Fruit fly (Drosophila melanogaster) whole organism, wandering third instar larva: ENCODE data around the gene CG34256.

Source experiments
- Hr78 ChIP-seq: fragments of >200 bp; optimal IDR thresholded peaks from 2 replicates; lab custom pipeline; 2017; ENCODE audit warnings: missing biosample characterization, missing genetic modification characterization
- OdsH ChIP-seq: fragments of 200-800 bp; sonication (Bioruptor generic); optimal IDR thresholded peaks from 2 replicates; lab custom pipeline; 2016; ENCODE audit warnings: missing biosample characterization, mild to moderate bottlenecking, missing genetic modification characterization
- br ChIP-seq: fragments of 200-800 bp; sonication (Bioruptor generic); optimal IDR thresholded peaks from 2 replicates; lab custom pipeline; 2016; ENCODE audit warnings: missing biosample characterization, missing genetic modification characterization
- pan ChIP-seq: fragments of >200 bp; optimal IDR thresholded peaks from 2 replicates; lab custom pipeline; 2017
- psq ChIP-seq: fragments of 200-800 bp; sonication (Bioruptor generic); optimal IDR thresholded peaks from 3 replicates; lab custom pipeline; 2017; ENCODE audit warnings: missing biosample characterization, mild to moderate bottlenecking, missing genetic modification characterization, moderate library complexity
- usp ChIP-seq: fragments of >200 bp; optimal IDR thresholded peaks from 2 replicates; lab custom pipeline; 2017; ENCODE audit warnings: missing biosample characterization, missing genetic modification characterization
- woc ChIP-seq: sonication (Bioruptor generic); optimal IDR thresholded peaks from 2 replicates; lab custom pipeline; 2016; ENCODE audit warnings: missing biosample characterization, mild to moderate bottlenecking, missing genetic modification characterization

DNA sequence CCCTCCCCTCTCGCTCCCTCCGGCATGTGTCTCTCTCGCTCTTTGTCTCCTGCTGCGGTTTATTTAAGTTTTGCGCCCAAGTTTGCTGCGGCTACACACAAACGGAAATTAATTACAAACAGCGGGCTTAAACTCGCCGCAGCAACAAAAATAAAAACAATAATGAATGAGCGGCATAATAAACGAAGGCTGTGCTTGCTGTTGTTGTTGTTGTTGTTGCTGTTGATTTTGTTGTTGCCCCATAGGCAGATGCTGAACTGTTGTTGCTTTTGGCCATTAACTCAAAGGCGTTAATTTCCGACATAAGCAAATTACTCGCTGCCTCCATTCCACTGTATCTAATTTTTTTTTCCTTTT lies 27.2 kb upstream of the CG34256 start:
- TF ChIP-seq br (GFP tag; lab: Kevin White, UChicago) (no peak), psq (no peak), Hr78 (no peak), usp (GFP tag; lab: Kevin White, UChicago) (no peak), woc (no peak), OdsH (GFP tag; lab: Kevin White, UChicago) (no peak), pan (lab: Kevin White, UChicago) (no peak)
